Worm (Caenorhabditis elegans) whole organism, L2 larva: ENCODE measurements around the gene col-157.
"Not testable (repeated sequence)": the region's sequence is repeated elsewhere in the genome, so short reads cannot be mapped to it uniquely, and the experiment has no call there.

Source experiments
- F13H6.1 ChIP-seq: sonication (generic microtip); optimal IDR thresholded peaks from 2 replicates; lab custom pipeline; 2016; ENCODE audit warnings: missing genetic modification characterization, missing compliant biosample characterization
- R02D3.7 ChIP-seq: fragments of 150-350 bp; optimal IDR thresholded peaks from 2 replicates; lab custom pipeline; 2014; ENCODE audit warnings: missing biosample characterization, missing genetic modification characterization
- Y55F3AM.14 ChIP-seq: fragments of 200-800 bp; sonication (Bioruptor generic); optimal IDR thresholded peaks from 2 replicates; lab custom pipeline; 2018; ENCODE audit warnings: mild to moderate bottlenecking, missing genetic modification characterization, missing compliant biosample characterization
- ZK546.5 ChIP-seq: sonication (generic microtip); optimal IDR thresholded peaks from 2 replicates; lab custom pipeline; 2017; ENCODE audit warnings: missing biosample characterization, missing genetic modification characterization
- ama-1 ChIP-seq: fragments of 150-350 bp; optimal IDR thresholded peaks from 2 replicates; lab custom pipeline; 2018; ENCODE audit warnings: inconsistent platforms
- blmp-1 ChIP-seq: sonication (generic microtip); optimal IDR thresholded peaks from 2 replicates; lab custom pipeline; 2017; ENCODE audit warnings: missing genetic modification characterization, mild to moderate bottlenecking, missing compliant biosample characterization, antibody characterized with exemption, moderate library complexity; ENCODE audit not compliant: insufficient read depth
- ceh-82 ChIP-seq: fragments of 150-350 bp; optimal IDR thresholded peaks from 2 replicates; lab custom pipeline; 2014; ENCODE audit warnings: missing biosample characterization, missing genetic modification characterization
- crh-2 ChIP-seq: sonication (generic microtip); optimal IDR thresholded peaks from 2 replicates; lab custom pipeline; 2017; ENCODE audit warnings: missing biosample characterization, missing genetic modification characterization
- dmd-4 ChIP-seq: sonication (generic microtip); optimal IDR thresholded peaks from 2 replicates; lab custom pipeline; 2017; ENCODE audit warnings: missing biosample characterization, missing genetic modification characterization
- egl-27 ChIP-seq: sonication (generic microtip); optimal IDR thresholded peaks from 3 replicates; lab custom pipeline; 2017; ENCODE audit warnings: missing biosample characterization, missing genetic modification reagents, missing genetic modification characterization
- elt-1 ChIP-seq: fragments of 150-350 bp; optimal IDR thresholded peaks from 2 replicates; lab custom pipeline; 2014; ENCODE audit warnings: missing biosample characterization, missing genetic modification characterization
- fos-1 ChIP-seq: fragments of 150-350 bp; optimal IDR thresholded peaks from 2 replicates; lab custom pipeline; 2014; ENCODE audit warnings: missing biosample characterization, missing genetic modification characterization
- gmeb-1 ChIP-seq: fragments of 150-350 bp; optimal IDR thresholded peaks from 2 replicates; lab custom pipeline; 2014; ENCODE audit warnings: missing biosample characterization, missing genetic modification characterization
- lin-11 ChIP-seq: fragments of 150-350 bp; sonication (generic microtip); optimal IDR thresholded peaks from 2 replicates; lab custom pipeline; 2014; ENCODE audit warnings: missing biosample characterization, missing genetic modification characterization, inconsistent platforms, mixed read lengths
- lin-13 ChIP-seq: fragments of 150-350 bp; optimal IDR thresholded peaks from 2 replicates; lab custom pipeline; 2014; ENCODE audit warnings: missing biosample characterization, missing genetic modification reagents, missing genetic modification characterization
- lsy-2 ChIP-seq, 2 experiments: fragments of 150-350 bp in 1 of 2; sonication (generic microtip) in 1 of 2; optimal IDR thresholded peaks; 2 replicates each; lab custom pipeline; 2014 to 2017; ENCODE audit warnings: missing biosample characterization in 2 of 2, missing genetic modification characterization in 2 of 2
- mab-5 ChIP-seq: fragments of 150-350 bp; optimal IDR thresholded peaks from 2 replicates; lab custom pipeline; 2014; ENCODE audit warnings: missing biosample characterization, missing genetic modification characterization
- mbf-1 ChIP-seq: sonication (generic microtip); optimal IDR thresholded peaks from 2 replicates; lab custom pipeline; 2017; ENCODE audit warnings: missing biosample characterization, missing genetic modification characterization
- mdl-1 ChIP-seq, 2 experiments: fragments of 150-350 bp in 1 of 2; sonication (generic microtip) in 1 of 2; optimal IDR thresholded peaks; 2 replicates each; lab custom pipeline; 2017; ENCODE audit warnings: missing biosample characterization in 2 of 2, missing genetic modification characterization in 2 of 2
- nhr-10 ChIP-seq: sonication (generic microtip); optimal IDR thresholded peaks from 2 replicates; lab custom pipeline; 2017; ENCODE audit warnings: missing biosample characterization, missing genetic modification characterization
- nhr-11 ChIP-seq: fragments of 150-350 bp; optimal IDR thresholded peaks from 2 replicates; lab custom pipeline; 2014; ENCODE audit warnings: missing biosample characterization, missing genetic modification characterization
- nhr-12 ChIP-seq: fragments of 150-350 bp; optimal IDR thresholded peaks from 2 replicates; lab custom pipeline; 2014; ENCODE audit warnings: missing biosample characterization, missing genetic modification characterization
- nhr-129 ChIP-seq: fragments of 150-350 bp; optimal IDR thresholded peaks from 2 replicates; lab custom pipeline; 2014; ENCODE audit warnings: missing biosample characterization, missing genetic modification characterization
- nhr-21 ChIP-seq: fragments of 150-350 bp; optimal IDR thresholded peaks from 2 replicates; lab custom pipeline; 2014; ENCODE audit warnings: missing biosample characterization, missing genetic modification characterization
- nhr-23 ChIP-seq: fragments of 150-350 bp; optimal IDR thresholded peaks from 2 replicates; lab custom pipeline; 2014; ENCODE audit warnings: missing biosample characterization, missing genetic modification reagents, missing genetic modification characterization
- nhr-237 ChIP-seq: fragments of 150-350 bp; optimal IDR thresholded peaks from 2 replicates; lab custom pipeline; 2014; ENCODE audit warnings: missing biosample characterization, missing genetic modification characterization
- nhr-25 ChIP-seq: fragments of 150-350 bp; sonication (generic microtip); optimal IDR thresholded peaks from 3 replicates; lab custom pipeline; 2014; ENCODE audit warnings: missing biosample characterization, missing genetic modification characterization
- nhr-6 ChIP-seq: fragments of 150-350 bp; optimal IDR thresholded peaks from 2 replicates; lab custom pipeline; 2014; ENCODE audit warnings: missing biosample characterization, missing genetic modification characterization
- nhr-77 ChIP-seq: fragments of 150-350 bp; optimal IDR thresholded peaks from 2 replicates; lab custom pipeline; 2014; ENCODE audit warnings: missing biosample characterization, missing genetic modification characterization
- sma-3 ChIP-seq: sonication (generic microtip); optimal IDR thresholded peaks from 2 replicates; lab custom pipeline; 2016; ENCODE audit warnings: missing genetic modification reagents, missing genetic modification characterization, missing compliant biosample characterization
- sma-9 ChIP-seq, 2 experiments: fragments of 150-350 bp in 1 of 2; sonication (generic microtip) in 1 of 2; optimal IDR thresholded peaks; 2 replicates each; lab custom pipeline; 2014 to 2016; ENCODE audit warnings: missing genetic modification characterization in 2 of 2, mild to moderate bottlenecking in 1 of 2, missing biosample characterization in 1 of 2, missing compliant biosample characterization in 1 of 2, missing genetic modification reagents in 1 of 2, moderate library complexity in 1 of 2
- unc-55 ChIP-seq: fragments of 150-350 bp; sonication (generic microtip); optimal IDR thresholded peaks from 3 replicates; lab custom pipeline; 2014; ENCODE audit warnings: missing biosample characterization, missing genetic modification reagents, missing genetic modification characterization
- unc-62 ChIP-seq: fragments of 150-350 bp; optimal IDR thresholded peaks from 2 replicates; lab custom pipeline; 2014; ENCODE audit warnings: missing biosample characterization, missing genetic modification reagents, missing genetic modification characterization
- zag-1 ChIP-seq: fragments of 150-350 bp; optimal IDR thresholded peaks from 2 replicates; lab custom pipeline; 2014; ENCODE audit warnings: missing biosample characterization, missing genetic modification characterization
- ztf-1 ChIP-seq: fragments of 200-800 bp; sonication (Bioruptor generic); conservative IDR thresholded peaks from 2 replicates; pipeline ENCODE4 v1.3.6; 2022; ENCODE audit warnings: missing genetic modification characterization, missing compliant biosample characterization

Gene col-157

ce11 chrV:11483580-11484092, at the start of gene col-157:
TSS of gene col-157 (plus strand) at chrV:11484042.
- not testable (repeated sequence) for TF ChIP-seq egl-27 (tag; lab: Kevin White, UChicago); nhr-23 (tag; lab: Kevin White, UChicago); F13H6.1

DNA sequence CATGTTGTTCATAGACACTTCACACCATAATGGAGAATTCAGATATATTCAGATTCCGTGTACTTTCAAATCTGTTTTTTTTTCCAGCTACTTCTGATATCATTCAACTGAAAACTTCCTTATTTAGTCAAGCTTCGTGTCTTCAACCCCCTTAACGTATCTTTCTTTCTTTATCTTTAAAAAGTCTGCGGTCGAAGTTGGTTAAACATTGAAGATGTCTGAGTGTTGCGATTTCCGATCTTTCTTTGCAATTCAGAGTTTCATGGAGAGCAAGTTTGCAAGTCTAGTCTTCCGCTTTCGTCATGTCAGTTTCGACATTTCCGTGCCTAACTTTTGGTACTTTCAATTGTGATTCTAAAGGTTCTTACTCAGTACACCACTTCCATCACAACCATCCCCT, 48.6 kb upstream of the col-157 start:
- TF ChIP-seq fos-1 (tag; lab: Kevin White, UChicago) (no peak), ztf-1 (no peak), unc-55 (GFP tag; lab: Kevin White, UChicago) (no peak), ama-1 (lab: Kevin White, UChicago) (no peak), ceh-82 (tag; lab: Kevin White, UChicago) (no peak), mab-5 (tag; lab: Kevin White, UChicago) (no peak), nhr-12 (tag; lab: Kevin White, UChicago) (no peak), blmp-1 (tag; lab: Kevin White, UChicago) (no peak), lsy-2 (tag; optimal IDR thresholded peaks at IDR 0.05; lab: Kevin White, UChicago) (no peak), mbf-1 (tag; lab: Kevin White, UChicago) (no peak), nhr-25 (tag; lab: Kevin White, UChicago) (no peak), nhr-11 (no peak), nhr-6 (tag; lab: Kevin White, UChicago) (no peak), zag-1 (tag; lab: Kevin White, UChicago) (no peak), F13H6.1 (no peak), ZK546.5 (tag; lab: Kevin White, UChicago) (no peak), dmd-4 (tag; lab: Kevin White, UChicago) (no peak), elt-1 (no peak)
- TF ChIP-seq, all 48 proteins: peak for 0

- TF ChIP-seq elt-1 (no peak), R02D3.7 (tag; lab: Kevin White, UChicago) (no peak), F13H6.1 (no peak), mbf-1 (tag; lab: Kevin White, UChicago) (no peak), nhr-11 (no peak), Y55F3AM.14 (GFP tag; lab: Kevin White, UChicago) (no peak), nhr-77 (no peak), nhr-23 (tag; lab: Kevin White, UChicago) (no peak), nhr-129 (tag; lab: Kevin White, UChicago) (no peak), egl-27 (tag; lab: Kevin White, UChicago) (no peak), ztf-1 (no peak), mab-5 (tag; lab: Kevin White, UChicago) (no peak), ceh-82 (tag; lab: Kevin White, UChicago) (no peak), crh-2 (tag; lab: Kevin White, UChicago) (no peak), sma-9 (GFP tag; optimal IDR thresholded peaks at IDR 0.05; lab: Kevin White, UChicago) (no peak), sma-9 (tag; optimal IDR thresholded peaks at IDR 0.05; lab: Kevin White, UChicago) (no peak), lin-11 (tag; lab: Kevin White, UChicago) (no peak), lin-13 (no peak), sma-3 (GFP tag; lab: Kevin White, UChicago) (no peak), mdl-1 (tag; optimal IDR thresholded peaks at IDR 0.05; lab: Kevin White, UChicago) (no peak), fos-1 (tag; lab: Kevin White, UChicago) (no peak)
Measured at ce11 chrV:11436407-11436806, 47.4 kb upstream of the col-157 start.

DNA sequence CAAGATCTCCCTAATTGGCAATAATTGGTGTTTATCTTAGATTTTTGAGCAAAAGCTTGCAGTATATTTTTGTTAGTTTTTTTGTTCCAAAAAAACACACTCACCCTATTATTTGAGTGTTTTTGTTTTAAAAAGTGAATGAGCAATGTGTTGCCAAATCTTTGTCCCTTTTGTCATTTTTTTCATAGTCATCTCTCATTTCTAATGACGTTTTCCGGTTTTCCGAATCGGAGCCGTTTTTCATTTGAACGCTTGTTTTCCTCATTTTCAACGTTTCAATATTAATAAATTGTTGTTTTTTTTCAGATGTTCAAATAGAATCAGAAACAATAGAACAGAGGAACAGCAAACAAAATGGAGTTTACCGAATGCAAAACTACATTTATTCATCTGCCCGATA, 45.4 kb upstream of the col-157 start, which contains the start of gene dmsr-1:
Gene dmsr-1, plus strand, starts transcription at position 301 of the 400 bp plus-strand sequence.
- TF ChIP-seq nhr-237 (tag; lab: Kevin White, UChicago): no peak
- TF ChIP-seq nhr-12 (tag; lab: Kevin White, UChicago): no peak
- no peak for TF ChIP-seq nhr-10 (tag; lab: Kevin White, UChicago)
- TF ChIP-seq crh-2 (tag; lab: Kevin White, UChicago): no peak
- no peak for TF ChIP-seq unc-62 (GFP tag; lab: Kevin White, UChicago)
- no peak for TF ChIP-seq ztf-1
- TF ChIP-seq R02D3.7 (tag; lab: Kevin White, UChicago): no peak
- no peak for TF ChIP-seq ZK546.5 (tag; lab: Kevin White, UChicago)
- TF ChIP-seq sma-9 (GFP tag; optimal IDR thresholded peaks at IDR 0.05; lab: Kevin White, UChicago): no peak
- TF ChIP-seq sma-9 (tag; optimal IDR thresholded peaks at IDR 0.05; lab: Kevin White, UChicago): no peak
- no peak for TF ChIP-seq nhr-11
- TF ChIP-seq ama-1 (lab: Kevin White, UChicago): no peak
- TF ChIP-seq unc-55 (GFP tag; lab: Kevin White, UChicago): no peak
- no peak for TF ChIP-seq lin-13
- TF ChIP-seq mdl-1 (tag; optimal IDR thresholded peaks at IDR 0.05; lab: Kevin White, UChicago): no peak
- TF ChIP-seq nhr-21: no peak
- no peak for TF ChIP-seq gmeb-1 (tag; lab: Kevin White, UChicago)
- TF ChIP-seq nhr-129 (tag; lab: Kevin White, UChicago): no peak
- no peak for TF ChIP-seq ceh-82 (tag; lab: Kevin White, UChicago)
- no peak for TF ChIP-seq sma-3 (GFP tag; lab: Kevin White, UChicago)
- no peak for TF ChIP-seq nhr-6 (tag; lab: Kevin White, UChicago)
- TF ChIP-seq, all 48 proteins: peak for 0
